Worm (Caenorhabditis elegans): Measurements from ENCODE around the gene jmjd-3.3.

- TF ChIP-seq ceh-82 (tag; optimal IDR thresholded peaks at IDR 0.05) (no peak), zag-1 (tag; optimal IDR thresholded peaks at IDR 0.05) (no peak)
These were observed 34.9 kb upstream of the jmjd-3.3 start for ce11 chrX:13401311-13401710.

All from whole organism, L2 larva.